Worm (Caenorhabditis elegans): Measurements from ENCODE around the gene srw-26.

The srw-26 gene

ce11 chrV:15896671-15897070 is 35.6 kb downstream of the srw-26 start, which contains the start of gene nhr-213:
Gene nhr-213, minus strand, starts transcription at chrV:15896771.
- no peak for TF ChIP-seq unc-62 (GFP tag; optimal IDR thresholded peaks at IDR 0.05)

- TF ChIP-seq unc-62 (GFP tag; optimal IDR thresholded peaks at IDR 0.05) = no peak
These were observed 39.6 kb downstream of the srw-26 start, which contains the start of gene T06C12.11 for ce11 chrV:15892696-15893095. Gene T06C12.11, plus strand, starts transcription at chrV:15892996.

- no peak for TF ChIP-seq unc-62 (GFP tag; optimal IDR thresholded peaks at IDR 0.05)
These were observed 40.5 kb downstream of the srw-26 start, which contains the start of gene T06C12.12 for ce11 chrV:15891761-15892160. Gene T06C12.12, plus strand, starts transcription at chrV:15892061.

ce11 chrV:15891279-15891678 is 41.0 kb downstream of the srw-26 start:
- no peak for TF ChIP-seq unc-62 (GFP tag; optimal IDR thresholded peaks at IDR 0.05)

ce11 chrV:15890115-15890514 is 42.2 kb downstream of the srw-26 start:
- no peak for TF ChIP-seq unc-62 (GFP tag; optimal IDR thresholded peaks at IDR 0.05)

ce11 chrV:15888751-15889150 is 43.5 kb downstream of the srw-26 start, which contains the start of gene cgt-1:
Gene cgt-1, minus strand, starts transcription at chrV:15888851.
- TF ChIP-seq unc-62 (GFP tag; optimal IDR thresholded peaks at IDR 0.05) = no peak

ce11 chrV:15887708-15888295 is 44.5 kb downstream of the srw-26 start:
- TF ChIP-seq unc-62 (GFP tag; optimal IDR thresholded peaks at IDR 0.05) = no peak

ce11 chrV:15885967-15886366 is 46.3 kb downstream of the srw-26 start, which contains the start of gene T06C12.9:
Gene T06C12.9, minus strand, starts transcription at chrV:15886067.
- TF ChIP-seq unc-62 (GFP tag; optimal IDR thresholded peaks at IDR 0.05) = no peak

- no peak for TF ChIP-seq unc-62 (GFP tag; optimal IDR thresholded peaks at IDR 0.05)
These were observed 47.6 kb downstream of the srw-26 start, which contains the start of gene oac-42 for ce11 chrV:15884698-15885097. Gene oac-42, minus strand, starts transcription at chrV:15884798.

Measured in whole organism, dauer.